Worm (Caenorhabditis elegans) whole organism, young adult: ENCODE measurements around the gene odd-2.

ENCODE experiments used
- ama-1 ChIP-seq, 3 experiments: fragments of 150-350 bp in 1 of 3; sonication (generic microtip) in 2 of 3; optimal IDR thresholded peaks; 2 replicates each; lab custom pipeline; 2014 to 2018; ENCODE audit warnings: missing biosample characterization in 2 of 3, missing genetic modification characterization in 2 of 3, missing genetic modification reagents in 2 of 3
- ekl-4 ChIP-seq: fragments of 200-800 bp; sonication (Bioruptor generic); IDR thresholded peaks from 2 replicates; pipeline ENCODE4 v1.3.6; 2022; ENCODE audit warnings: missing genetic modification reagents, missing genetic modification characterization, missing compliant biosample characterization
- madf-6 ChIP-seq: fragments of 200-800 bp; sonication (Bioruptor generic); IDR thresholded peaks from 2 replicates; pipeline ENCODE4 v1.3.6; 2022; ENCODE audit warnings: missing genetic modification reagents, missing genetic modification characterization, missing compliant biosample characterization
- repo-1 ChIP-seq: sonication (generic microtip); optimal IDR thresholded peaks from 2 replicates; lab custom pipeline; 2017; ENCODE audit warnings: mild to moderate bottlenecking, missing genetic modification characterization, missing compliant biosample characterization

- TF ChIP-seq ama-1 (optimal IDR thresholded peaks at IDR 0.05; lab: Kevin White, UChicago) (no peak), ama-1 (GFP tag; optimal IDR thresholded peaks at IDR 0.05; lab: Kevin White, UChicago) (no peak), repo-1 (tag; lab: Kevin White, UChicago) (no peak), ekl-4 (GFP tag; lab: Robert Waterston, UW) (no peak), madf-6 (no peak)
Observed at ce11 chrX:6196627-6197026, 36.3 kb upstream of the odd-2 start, which contains the start of gene daf-9.
